Worm (Caenorhabditis elegans): ENCODE results near the gene cTel54X.2.

Gene cTel54X.2

ce11 chrIII:25582-25996 lies 22.5 kb downstream of the cTel54X.2 start (continued):
- TF ChIP-seq R02D3.7 (tag; optimal IDR thresholded peaks at IDR 0.05) = no peak
- no peak for TF ChIP-seq nhr-237 (tag; optimal IDR thresholded peaks at IDR 0.05)
- no peak for TF ChIP-seq nhr-102 (tag; optimal IDR thresholded peaks at IDR 0.05)
- TF ChIP-seq dmd-9 (GFP tag; IDR thresholded peaks at IDR 0.05) = no peak
- peak; percentile 68 for TF ChIP-seq ceh-20 (GFP tag; IDR thresholded peaks at IDR 0.05)
- TF ChIP-seq Y5F2A.4 (GFP tag; optimal IDR thresholded peaks at IDR 0.05) = no peak
- TF ChIP-seq arid-1 (GFP tag; conservative IDR thresholded peaks at IDR 0.05) = peak; percentile 65; the same call in 1 of the 2 replicates
- no peak for TF ChIP-seq php-3 (GFP tag; IDR thresholded peaks at IDR 0.05)
- no peak for TF ChIP-seq nhr-6 (tag; optimal IDR thresholded peaks at IDR 0.05)
- TF ChIP-seq tag-97 (GFP tag; IDR thresholded peaks at IDR 0.05) = 0 out of 2 replicates have a peak, but pooled peaks have one; percentile 12
- TF ChIP-seq lin-13 (GFP tag; optimal IDR thresholded peaks at IDR 0.05) = no peak
- TF ChIP-seq zip-2 (tag; optimal IDR thresholded peaks at IDR 0.05) = no peak
- TF ChIP-seq aly-2 (tag; optimal IDR thresholded peaks at IDR 0.05) = no peak
- TF ChIP-seq mep-1 (tag; optimal IDR thresholded peaks at IDR 0.05) = peak; percentile 46
- TF ChIP-seq fkh-10 (GFP tag; optimal IDR thresholded peaks at IDR 0.05) = peak; percentile 82
- TF ChIP-seq spr-3 (GFP tag; optimal IDR thresholded peaks at IDR 0.05) = peak; percentile 1
- peak; percentile 93 for TF ChIP-seq aha-1 (tag)
- TF ChIP-seq rbr-2 (tag; optimal IDR thresholded peaks at IDR 0.05) = peak; percentile 85

DNA sequence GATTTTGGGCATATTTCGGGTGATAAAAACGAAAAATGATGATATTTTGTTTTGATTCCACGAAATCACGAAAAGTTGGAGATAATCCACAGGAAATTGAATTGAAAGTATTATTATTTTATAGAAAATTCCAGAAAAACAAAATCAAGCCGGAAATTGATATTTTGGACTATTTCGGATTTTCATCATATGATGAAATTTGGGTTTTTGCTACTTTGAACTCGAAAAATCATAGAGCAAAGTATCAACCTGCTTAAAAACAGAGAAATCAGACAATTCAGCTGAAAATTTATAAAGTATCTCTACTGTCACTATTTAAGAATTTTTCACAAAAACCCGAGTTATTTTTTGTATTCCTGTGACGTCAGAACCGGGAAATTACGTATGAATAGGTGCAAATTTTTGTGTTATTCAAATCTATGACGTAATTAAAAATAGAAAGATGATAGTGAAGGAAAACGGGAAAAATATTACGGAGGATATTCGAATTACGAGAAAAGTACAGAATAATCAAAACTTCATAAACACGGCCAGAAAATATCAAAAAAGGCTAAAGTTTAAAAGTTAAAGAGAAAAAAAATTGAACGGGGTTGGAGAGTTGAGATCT lies 24.4 kb downstream of the cTel54X.2 start:
- TF ChIP-seq fkh-10 (GFP tag; optimal IDR thresholded peaks at IDR 0.05) (no peak), pha-4 (GFP tag; IDR thresholded peaks at IDR 0.05) (no peak), pha-4 (tag; optimal IDR thresholded peaks at IDR 0.05) (no peak), F26F4.8 (GFP tag; conservative IDR thresholded peaks at IDR 0.05) (no peak), attf-4 (tag; optimal IDR thresholded peaks at IDR 0.05) (no peak), D1046.2 (GFP tag; IDR thresholded peaks at IDR 0.05) (no peak), ctbp-1 (GFP tag; IDR thresholded peaks at IDR 0.05) (no peak), lin-29 (GFP tag; IDR thresholded peaks at IDR 0.05) (no peak), cey-2 (tag; optimal IDR thresholded peaks at IDR 0.05; ENCODE audit: borderline replicate concordance, insufficient read depth) (no peak), lim-7 (GFP tag; IDR thresholded peaks at IDR 0.05) (no peak), dmd-9 (GFP tag; IDR thresholded peaks at IDR 0.05) (no peak)

DNA sequence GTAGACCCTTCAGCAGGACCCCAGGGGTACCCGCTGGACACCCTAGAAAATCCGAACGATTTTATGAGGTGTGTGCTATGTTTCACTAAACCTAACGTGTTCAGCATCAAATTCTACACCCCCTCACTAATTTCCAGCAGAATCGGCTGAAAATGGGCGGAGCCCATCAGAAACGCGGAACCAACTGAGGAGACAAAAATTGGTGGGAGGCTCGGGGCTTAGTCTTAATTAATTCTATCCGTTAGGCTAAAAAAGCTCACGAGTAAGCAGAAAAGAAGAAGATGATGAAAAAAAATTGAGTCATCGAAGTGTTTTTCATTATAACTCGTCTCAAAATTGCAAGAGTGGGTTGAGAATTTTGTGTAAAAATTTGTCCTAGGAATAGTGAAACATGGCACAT lies 25.8 kb downstream of the cTel54X.2 start:
- TF ChIP-seq lir-3 (tag; optimal IDR thresholded peaks at IDR 0.05) (no peak), nhr-48 (tag; optimal IDR thresholded peaks at IDR 0.05) (no peak), fos-1 (tag; optimal IDR thresholded peaks at IDR 0.05) (no peak), lin-29 (GFP tag; IDR thresholded peaks at IDR 0.05) (no peak), dpl-1 (GFP tag; optimal IDR thresholded peaks at IDR 0.05) (no peak), nhr-11 (tag; optimal IDR thresholded peaks at IDR 0.05) (no peak), hmg-1.1 (GFP tag; IDR thresholded peaks at IDR 0.05) (no peak), daf-16 (GFP tag; optimal IDR thresholded peaks at IDR 0.05) (no peak), daf-16 (tag; optimal IDR thresholded peaks at IDR 0.05) (no peak), lin-39 (tag; optimal IDR thresholded peaks at IDR 0.05) (no peak), zag-1 (tag; optimal IDR thresholded peaks at IDR 0.05) (no peak), spr-1 (tag; optimal IDR thresholded peaks at IDR 0.05) (no peak), lin-1 (GFP tag; IDR thresholded peaks at IDR 0.05) (no peak), pqm-1 (tag; optimal IDR thresholded peaks at IDR 0.05) (no peak), gei-8 (GFP tag; optimal IDR thresholded peaks at IDR 0.05) (no peak), php-3 (GFP tag; IDR thresholded peaks at IDR 0.05) (no peak), set-16 (GFP tag; IDR thresholded peaks at IDR 0.05) (no peak), F44E2.7 (GFP tag; IDR thresholded peaks at IDR 0.05) (no peak), ceh-44 (GFP tag; IDR thresholded peaks at IDR 0.05) (no peak), spr-3 (GFP tag; optimal IDR thresholded peaks at IDR 0.05) (no peak), jun-1 (tag; optimal IDR thresholded peaks at IDR 0.05) (no peak)
